Worm (Caenorhabditis elegans): ENCODE measurements around the gene nep-11.

Gene nep-11

ce11 chrII:3461586-3461985 is 36.3 kb upstream of the nep-11 start, which contains the start of gene C16C8.8:
C16C8.8 (minus strand) TSS chrII:3461686.
- TF ChIP-seq hlh-12 (tag; optimal IDR thresholded peaks at IDR 0.05) (no peak), repo-1 (tag; optimal IDR thresholded peaks at IDR 0.05) (no peak), mcd-1 (GFP tag; IDR thresholded peaks at IDR 0.05) (no peak), hmg-20 (GFP tag; IDR thresholded peaks at IDR 0.05) (no peak), B0261.1 (tag; optimal IDR thresholded peaks at IDR 0.05) (no peak), ztf-6 (GFP tag; IDR thresholded peaks at IDR 0.05) (no peak), attf-3 (GFP tag; conservative IDR thresholded peaks at IDR 0.05) (no peak)

ce11 chrII:3460048-3460447 is 34.7 kb upstream of the nep-11 start, which contains the start of gene C16C8.7:
C16C8.7 (minus strand) TSS chrII:3460148.
- TF ChIP-seq snpc-3.4 (tag; optimal IDR thresholded peaks at IDR 0.05): no peak
- TF ChIP-seq lsy-27 (tag; optimal IDR thresholded peaks at IDR 0.05; ENCODE audit: borderline replicate concordance, insufficient read depth): no peak
- no peak for TF ChIP-seq unc-130 (GFP tag; optimal IDR thresholded peaks at IDR 0.05)
- no peak for TF ChIP-seq hmg-1.2 (GFP tag; IDR thresholded peaks at IDR 0.05)
- no peak for TF ChIP-seq ceh-58 (GFP tag; IDR thresholded peaks at IDR 0.05)
- no peak for TF ChIP-seq athp-1 (tag; optimal IDR thresholded peaks at IDR 0.05)
- no peak for TF ChIP-seq pha-4 (tag; optimal IDR thresholded peaks at IDR 0.05)
- no peak for TF ChIP-seq attf-6 (GFP tag; IDR thresholded peaks at IDR 0.05)

DNA sequence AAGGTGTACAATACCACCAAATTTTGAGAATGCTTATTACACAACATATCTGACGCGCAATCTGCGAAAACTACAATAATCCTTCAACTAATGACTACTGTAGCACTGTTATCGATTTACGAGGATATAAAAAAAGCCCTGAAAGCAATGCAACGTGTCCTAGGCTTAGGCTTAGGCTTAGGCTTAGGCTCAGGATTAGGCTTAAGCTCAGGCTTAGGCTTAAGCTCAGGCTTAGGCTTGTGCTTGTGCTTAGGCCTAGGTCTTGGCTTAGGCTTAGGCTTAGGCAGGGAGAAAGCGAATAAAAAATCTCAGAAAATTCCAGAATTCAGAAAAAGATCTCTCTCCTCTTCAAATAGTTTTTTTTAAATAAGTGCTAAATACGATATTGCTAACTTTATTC is 33.9 kb upstream of the nep-11 start:
- no peak for TF ChIP-seq lin-40 (tag; optimal IDR thresholded peaks at IDR 0.05)
- no peak for TF ChIP-seq tbx-9 (tag; optimal IDR thresholded peaks at IDR 0.05; ENCODE audit: borderline replicate concordance)
- TF ChIP-seq ceh-58 (GFP tag; IDR thresholded peaks at IDR 0.05): no peak
- no peak for TF ChIP-seq mel-28 (tag; optimal IDR thresholded peaks at IDR 0.05; ENCODE audit: borderline replicate concordance)
- no peak for TF ChIP-seq egl-18 (GFP tag; IDR thresholded peaks at IDR 0.05)
- TF ChIP-seq aptf-2 (GFP tag; conservative IDR thresholded peaks at IDR 0.05): no peak
- TF ChIP-seq attf-6 (GFP tag; IDR thresholded peaks at IDR 0.05): no peak
- TF ChIP-seq rpc-1 (optimal IDR thresholded peaks at IDR 0.05): no peak
- no peak for TF ChIP-seq rpc-1 (tag; optimal IDR thresholded peaks at IDR 0.05)
- TF ChIP-seq lsy-27 (tag; optimal IDR thresholded peaks at IDR 0.05; ENCODE audit: borderline replicate concordance, insufficient read depth): no peak

ce11 chrII:3458209-3458608 is 32.9 kb upstream of the nep-11 start, which contains the start of the genes C16C8.26 and C16C8.19:
C16C8.26 (minus strand) TSS chrII:3458309.
C16C8.19 (plus strand) TSS chrII:3458487.
- TF ChIP-seq him-1 (tag; optimal IDR thresholded peaks at IDR 0.05) (no peak), K11D2.4 (GFP tag; IDR thresholded peaks at IDR 0.05) (no peak), ceh-27 (GFP tag; optimal IDR thresholded peaks at IDR 0.05) (no peak), mel-28 (tag; optimal IDR thresholded peaks at IDR 0.05; ENCODE audit: borderline replicate concordance) (no peak), zfh-2 (GFP tag; conservative IDR thresholded peaks at IDR 0.05) (no peak), lin-26 (GFP tag; IDR thresholded peaks at IDR 0.05) (no peak), nfya-2 (GFP tag; IDR thresholded peaks at IDR 0.05) (no peak), hlh-12 (tag; optimal IDR thresholded peaks at IDR 0.05) (no peak), T26A5.8 (tag; optimal IDR thresholded peaks at IDR 0.05) (no peak), zim-3 (tag; optimal IDR thresholded peaks at IDR 0.05) (no peak), aptf-2 (GFP tag; conservative IDR thresholded peaks at IDR 0.05) (no peak), Y53F4B.3 (GFP tag; IDR thresholded peaks at IDR 0.05) (no peak), Y56A3A.18 (GFP tag; IDR thresholded peaks at IDR 0.05) (no peak), Y95B8A.8 (GFP tag; IDR thresholded peaks at IDR 0.05) (no peak), xnd-1 (tag; optimal IDR thresholded peaks at IDR 0.05) (no peak), hrde-1 (tag; optimal IDR thresholded peaks at IDR 0.05; ENCODE audit: borderline replicate concordance) (no peak)
